Worm (Caenorhabditis elegans): Measurements from ENCODE around the gene R02F2.9.

DNA sequence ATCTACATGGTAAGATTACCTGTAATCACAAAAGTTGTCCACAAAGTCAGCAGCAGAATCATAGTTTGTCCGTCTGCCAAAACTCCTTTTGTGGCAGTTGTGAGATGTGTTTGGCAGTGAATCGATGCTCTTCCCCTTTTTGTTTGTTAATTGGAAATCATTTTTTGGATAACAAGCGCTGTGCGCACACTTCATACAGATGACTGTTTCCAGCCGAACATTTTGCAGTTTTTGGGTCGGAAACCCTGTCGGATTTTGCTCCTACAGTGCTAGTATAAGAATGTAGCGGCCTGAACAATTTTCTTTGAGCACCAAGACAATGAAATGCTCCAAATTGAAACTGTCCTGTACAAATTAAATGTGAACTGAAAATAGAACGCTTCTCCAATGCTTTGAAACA is 9.7 kb downstream of the R02F2.9 start, which contains the start of gene D1044.7:
- no peak for TF ChIP-seq ceh-34 (tag; optimal IDR thresholded peaks at IDR 0.05)
- TF ChIP-seq fax-1 (tag; optimal IDR thresholded peaks at IDR 0.05), result no peak
- no peak for TF ChIP-seq ama-1 (optimal IDR thresholded peaks at IDR 0.05)
- no peak for TF ChIP-seq hlh-30 (tag; optimal IDR thresholded peaks at IDR 0.05; ENCODE audit: insufficient read depth)
- TF ChIP-seq unc-3 (GFP tag; conservative IDR thresholded peaks at IDR 0.05), result no peak
- TF ChIP-seq unc-3 (tag; optimal IDR thresholded peaks at IDR 0.05), result no peak
- TF ChIP-seq dmd-4 (tag; optimal IDR thresholded peaks at IDR 0.05; ENCODE audit: borderline replicate concordance), result no peak
- TF ChIP-seq dve-1 (tag; optimal IDR thresholded peaks at IDR 0.05), result no peak
- no peak for TF ChIP-seq ref-2 (tag; optimal IDR thresholded peaks at IDR 0.05)
- TF ChIP-seq lim-6 (tag; optimal IDR thresholded peaks at IDR 0.05), result no peak
- no peak for TF ChIP-seq ahr-1 (tag; optimal IDR thresholded peaks at IDR 0.05)

Data from whole organism, late embryonic.